Fruit fly (Drosophila melanogaster): ENCODE measurements around the gene Cp15.

Gene Cp15

DNA sequence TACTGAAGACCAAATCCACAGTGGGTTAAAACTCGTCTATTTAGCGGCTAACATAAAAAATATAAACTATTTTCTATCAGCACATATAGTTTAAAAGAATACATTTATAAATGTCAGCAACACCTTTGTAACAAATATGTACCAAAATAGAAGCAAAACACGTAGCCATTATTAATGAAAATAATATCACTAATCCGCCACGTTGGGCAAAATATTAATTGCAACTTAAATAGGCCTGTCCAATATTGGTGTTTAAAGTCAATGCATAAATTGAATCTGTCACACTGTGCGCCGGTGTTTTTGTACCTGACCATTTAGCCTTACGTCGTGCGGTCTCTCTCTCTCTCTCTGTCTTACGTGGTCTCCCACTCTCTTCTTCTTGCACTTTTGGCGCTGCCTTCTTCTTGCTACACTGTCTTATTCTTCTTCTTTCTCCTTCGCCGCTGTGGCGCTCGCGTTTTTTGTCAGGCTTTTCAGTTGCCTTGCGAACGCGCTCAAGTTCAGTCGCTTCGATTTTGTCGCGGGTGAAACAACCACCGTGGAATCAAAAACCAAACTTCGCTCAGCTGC lies 37.8 kb downstream of the Cp15 start:
- peak; percentile 69 for TF ChIP-seq toe (GFP tag; optimal IDR thresholded peaks at IDR 0.05)
- peak; percentile 92 for TF ChIP-seq CG7101 (tag; optimal IDR thresholded peaks at IDR 0.05)
- peak; percentile 74 for TF ChIP-seq tj (GFP tag; optimal IDR thresholded peaks at IDR 0.05)
- TF ChIP-seq CG12768 (GFP tag; optimal IDR thresholded peaks at IDR 0.05), result peak; percentile 87
- peak; percentile 91 for TF ChIP-seq CG1620 (GFP tag; optimal IDR thresholded peaks at IDR 0.05)
- TF ChIP-seq bab1 (GFP tag; optimal IDR thresholded peaks at IDR 0.05), result peak; percentile 95
- no peak for TF ChIP-seq kay (GFP tag; ENCODE audit: borderline replicate concordance)
- peak; percentile 94 for TF ChIP-seq CG11617 (GFP tag; optimal IDR thresholded peaks at IDR 0.05)
- peak; percentile 77 for TF ChIP-seq Clk (GFP tag; optimal IDR thresholded peaks at IDR 0.05)
- TF ChIP-seq Hr96 (GFP tag; optimal IDR thresholded peaks at IDR 0.05), result peak; percentile 93
- peak; percentile 92 for TF ChIP-seq CG33017 (tag; optimal IDR thresholded peaks at IDR 0.05)
- TF ChIP-seq CG7045 (GFP tag; optimal IDR thresholded peaks at IDR 0.05), result peak; percentile 90
- TF ChIP-seq ovo (GFP tag; optimal IDR thresholded peaks at IDR 0.05), result peak; percentile 82
- TF ChIP-seq CG14711 (tag; optimal IDR thresholded peaks at IDR 0.05), result peak; percentile 76
- TF ChIP-seq Mnt (GFP tag; optimal IDR thresholded peaks at IDR 0.05), result peak; percentile 71
- TF ChIP-seq Crg-1 (GFP tag; optimal IDR thresholded peaks at IDR 0.05), result peak; percentile 97
- TF ChIP-seq CG5204 (GFP tag; optimal IDR thresholded peaks at IDR 0.05), result peak; percentile 95
- TF ChIP-seq pad (GFP tag; optimal IDR thresholded peaks at IDR 0.05), result peak; percentile 71
- peak; percentile 35 for TF ChIP-seq cic (GFP tag; optimal IDR thresholded peaks at IDR 0.05)
- no peak for TF ChIP-seq cnc (optimal IDR thresholded peaks at IDR 0.05)

DNA sequence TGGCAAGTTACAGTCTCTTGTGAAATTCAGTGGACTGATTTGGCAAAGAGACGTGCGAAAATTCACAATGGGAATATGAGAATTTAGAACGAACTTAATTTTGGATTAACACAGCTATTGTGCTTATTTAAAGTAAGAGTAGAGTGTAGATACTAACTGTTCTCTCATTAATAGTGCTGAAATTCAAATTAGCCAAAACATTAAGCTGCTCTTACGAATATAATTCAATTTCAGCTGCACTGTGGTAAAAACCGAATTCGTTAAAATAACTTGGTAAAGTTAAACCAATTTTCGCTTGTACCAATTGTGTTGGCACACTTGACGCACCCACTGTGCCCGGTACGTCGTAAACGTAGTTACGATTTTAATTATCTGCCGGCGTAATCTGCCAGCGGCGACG lies 39.6 kb downstream of the Cp15 start:
- TF ChIP-seq CG11617 (GFP tag; optimal IDR thresholded peaks at IDR 0.05) (peak; percentile 88), ovo (GFP tag; optimal IDR thresholded peaks at IDR 0.05) (peak; percentile 19), tj (GFP tag; optimal IDR thresholded peaks at IDR 0.05) (peak; percentile 44), Crg-1 (GFP tag; optimal IDR thresholded peaks at IDR 0.05) (peak; percentile 83), Hr96 (GFP tag; optimal IDR thresholded peaks at IDR 0.05) (peak; percentile 76), CG12768 (GFP tag; optimal IDR thresholded peaks at IDR 0.05) (peak; percentile 88), cnc (optimal IDR thresholded peaks at IDR 0.05) (no peak), CG5204 (GFP tag; optimal IDR thresholded peaks at IDR 0.05) (peak; percentile 84), Mnt (GFP tag; optimal IDR thresholded peaks at IDR 0.05) (peak; percentile 50), Clk (GFP tag; optimal IDR thresholded peaks at IDR 0.05) (peak; percentile 68), toe (GFP tag; optimal IDR thresholded peaks at IDR 0.05) (peak; percentile 77), CG14711 (tag; optimal IDR thresholded peaks at IDR 0.05) (peak; percentile 64), bab1 (GFP tag; optimal IDR thresholded peaks at IDR 0.05) (peak; percentile 96), CG7101 (tag; optimal IDR thresholded peaks at IDR 0.05) (peak; percentile 76), CG1620 (GFP tag; optimal IDR thresholded peaks at IDR 0.05) (peak; percentile 43), cic (GFP tag; optimal IDR thresholded peaks at IDR 0.05) (peak; percentile 46), CG33017 (tag; optimal IDR thresholded peaks at IDR 0.05) (peak; percentile 82), kay (GFP tag; ENCODE audit: borderline replicate concordance) (peak; percentile 83), CG7045 (GFP tag; optimal IDR thresholded peaks at IDR 0.05) (peak; percentile 84), pad (GFP tag; optimal IDR thresholded peaks at IDR 0.05) (peak; percentile 63)

DNA sequence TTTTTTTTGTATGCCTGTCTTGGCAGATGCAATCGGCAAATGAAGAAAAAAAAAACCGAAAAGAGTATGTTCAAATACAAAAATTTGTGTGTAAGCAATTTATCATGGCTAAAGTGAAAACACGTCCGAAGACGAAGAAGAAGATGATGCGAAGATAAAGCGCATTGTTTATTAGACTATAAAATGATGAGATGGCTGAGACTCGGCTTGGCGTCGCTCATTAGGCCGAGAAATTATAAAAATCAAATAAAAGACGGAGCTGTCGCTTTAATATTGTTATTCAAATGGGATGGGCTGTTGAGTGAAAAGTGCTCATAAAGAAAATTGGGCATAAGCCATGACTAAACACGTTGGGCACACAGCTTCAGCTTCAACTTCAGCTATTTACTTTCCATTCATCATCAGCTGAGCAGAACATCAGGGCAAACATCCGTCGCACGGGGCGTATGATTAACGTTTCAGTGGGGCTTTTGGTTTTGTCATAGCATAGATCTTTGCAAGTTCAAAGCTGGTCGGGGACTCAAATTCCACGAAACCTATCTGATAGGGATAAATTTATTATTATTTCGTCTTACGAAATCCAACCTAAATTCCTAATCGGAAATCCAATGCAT lies 42.4 kb downstream of the Cp15 start:
- TF ChIP-seq pad (GFP tag; optimal IDR thresholded peaks at IDR 0.05), result no peak
- TF ChIP-seq toe (GFP tag; optimal IDR thresholded peaks at IDR 0.05), result no peak
- no peak for TF ChIP-seq cnc (optimal IDR thresholded peaks at IDR 0.05)
- no peak for TF ChIP-seq Clk (GFP tag; optimal IDR thresholded peaks at IDR 0.05)
- TF ChIP-seq Hr96 (GFP tag; optimal IDR thresholded peaks at IDR 0.05), result no peak
- TF ChIP-seq kay (GFP tag; ENCODE audit: borderline replicate concordance), result no peak
- no peak for TF ChIP-seq CG1620 (GFP tag; optimal IDR thresholded peaks at IDR 0.05)
- no peak for TF ChIP-seq bab1 (GFP tag; optimal IDR thresholded peaks at IDR 0.05)
- no peak for TF ChIP-seq tj (GFP tag; optimal IDR thresholded peaks at IDR 0.05)
- TF ChIP-seq CG12768 (GFP tag; optimal IDR thresholded peaks at IDR 0.05), result no peak

DNA sequence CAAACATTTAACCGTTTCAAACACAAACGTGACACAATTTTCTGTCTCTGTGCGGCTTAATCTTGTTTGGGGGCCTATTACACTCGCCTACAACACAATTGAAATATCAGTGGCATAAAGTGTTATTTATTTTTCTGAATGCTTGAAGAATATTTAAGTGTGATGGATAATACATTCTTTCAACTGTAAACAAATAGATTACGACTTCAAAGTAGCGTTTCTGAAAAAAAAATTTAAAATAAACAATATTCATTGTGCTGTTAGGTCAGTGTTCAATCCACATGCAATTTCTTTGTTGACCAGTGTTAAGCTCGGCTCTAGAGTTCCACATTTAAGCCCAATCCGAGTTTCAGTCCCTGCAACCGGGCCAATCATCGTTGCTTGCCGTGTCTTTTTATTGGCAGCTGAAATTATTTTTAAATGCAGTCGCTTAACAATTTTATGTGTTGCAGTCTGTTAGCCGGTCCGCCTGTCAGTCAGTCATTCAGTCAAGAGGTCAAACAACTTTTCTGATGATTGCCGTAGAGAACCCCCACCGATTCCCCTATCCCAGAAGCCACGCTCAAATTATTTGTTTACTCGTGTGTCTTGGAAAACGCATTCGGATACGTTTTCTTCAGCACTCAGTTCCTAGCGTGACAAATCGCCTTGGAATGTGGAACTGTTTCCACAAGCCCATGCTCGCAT lies 44.9 kb downstream of the Cp15 start:
- TF ChIP-seq cnc (optimal IDR thresholded peaks at IDR 0.05), result no peak
- TF ChIP-seq bab1 (GFP tag; optimal IDR thresholded peaks at IDR 0.05), result peak; percentile 89

DNA sequence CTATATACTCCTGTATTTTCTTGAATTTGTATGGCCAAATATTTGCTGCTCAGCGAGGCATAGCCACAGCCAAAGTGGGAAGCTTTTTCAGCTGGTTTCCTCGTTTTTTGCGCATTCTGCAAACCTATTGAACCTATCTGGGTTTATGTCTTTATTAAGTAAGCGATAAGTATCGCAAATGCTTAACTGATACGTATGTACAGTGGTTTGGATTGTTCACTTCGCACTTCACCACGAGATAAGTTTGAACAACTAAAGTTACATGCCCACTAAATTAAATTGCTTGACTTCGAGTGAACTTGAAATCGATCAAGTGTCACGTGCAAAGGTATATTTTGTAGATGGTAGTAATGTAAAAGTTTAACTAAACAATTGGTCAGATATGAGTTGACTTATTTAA lies 45.4 kb downstream of the Cp15 start:
- TF ChIP-seq Mnt (GFP tag; optimal IDR thresholded peaks at IDR 0.05), result peak; percentile 6
- no peak for TF ChIP-seq tj (GFP tag; optimal IDR thresholded peaks at IDR 0.05)
- TF ChIP-seq CG12768 (GFP tag; optimal IDR thresholded peaks at IDR 0.05), result no peak
- peak; percentile 64 for TF ChIP-seq kay (GFP tag; ENCODE audit: borderline replicate concordance)

DNA sequence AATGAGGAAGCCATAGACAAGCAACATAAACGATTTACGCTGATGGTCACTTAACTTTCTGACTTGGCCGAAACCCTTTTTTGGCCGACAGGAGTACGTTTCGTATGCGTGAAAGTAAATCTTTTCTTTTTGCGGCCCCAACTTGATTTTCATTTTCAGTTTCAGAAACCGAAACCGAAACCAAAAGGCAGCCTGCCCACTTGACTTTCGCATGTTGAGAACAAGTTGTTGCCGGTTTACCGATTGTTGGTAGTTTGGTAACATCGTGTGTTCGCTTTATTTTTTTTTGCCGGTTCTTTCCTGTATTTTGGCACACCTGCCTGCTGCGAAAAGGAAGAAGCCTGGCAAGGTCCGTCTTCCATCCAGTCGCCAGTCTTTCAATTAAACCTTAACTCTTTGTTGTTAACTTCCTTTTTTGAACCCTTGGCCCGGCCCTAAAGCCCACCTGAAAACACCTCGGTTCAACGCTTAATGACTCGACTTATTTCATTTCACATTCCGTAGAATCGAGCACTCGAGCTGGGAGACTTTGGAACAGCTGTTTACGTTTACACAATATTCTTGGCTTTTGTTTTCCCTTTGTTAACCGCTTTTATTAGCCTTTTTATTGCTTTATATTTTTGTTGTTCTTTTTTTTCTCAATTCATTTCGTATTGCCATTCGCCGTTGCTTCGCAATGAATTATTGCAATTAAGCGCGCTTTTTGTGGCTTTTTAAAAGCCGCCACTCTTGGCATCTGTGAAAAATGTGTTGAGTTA lies 46.9 kb downstream of the Cp15 start:
- TF ChIP-seq Crg-1 (GFP tag; optimal IDR thresholded peaks at IDR 0.05), result peak; percentile 16
- TF ChIP-seq CG11617 (GFP tag; optimal IDR thresholded peaks at IDR 0.05), result no peak
- TF ChIP-seq tj (GFP tag; optimal IDR thresholded peaks at IDR 0.05), result peak; percentile 86
- no peak for TF ChIP-seq pad (GFP tag; optimal IDR thresholded peaks at IDR 0.05)
- TF ChIP-seq CG7045 (GFP tag; optimal IDR thresholded peaks at IDR 0.05), result no peak
- TF ChIP-seq cic (GFP tag; optimal IDR thresholded peaks at IDR 0.05), result no peak
- TF ChIP-seq kay (GFP tag; ENCODE audit: borderline replicate concordance), result peak; percentile 52
- no peak for TF ChIP-seq Hr96 (GFP tag; optimal IDR thresholded peaks at IDR 0.05)
- no peak for TF ChIP-seq CG1620 (GFP tag; optimal IDR thresholded peaks at IDR 0.05)
- no peak for TF ChIP-seq Mnt (GFP tag; optimal IDR thresholded peaks at IDR 0.05)
- no peak for TF ChIP-seq CG12768 (GFP tag; optimal IDR thresholded peaks at IDR 0.05)
- TF ChIP-seq CG5204 (GFP tag; optimal IDR thresholded peaks at IDR 0.05), result no peak
- no peak for TF ChIP-seq ovo (GFP tag; optimal IDR thresholded peaks at IDR 0.05)
- TF ChIP-seq CG7101 (tag; optimal IDR thresholded peaks at IDR 0.05), result no peak
- TF ChIP-seq CG14711 (tag; optimal IDR thresholded peaks at IDR 0.05), result no peak
- TF ChIP-seq Clk (GFP tag; optimal IDR thresholded peaks at IDR 0.05), result no peak
- TF ChIP-seq CG33017 (tag; optimal IDR thresholded peaks at IDR 0.05), result no peak
- no peak for TF ChIP-seq cnc (optimal IDR thresholded peaks at IDR 0.05)
- TF ChIP-seq toe (GFP tag; optimal IDR thresholded peaks at IDR 0.05), result no peak
- TF ChIP-seq bab1 (GFP tag; optimal IDR thresholded peaks at IDR 0.05), result peak; percentile 27
